Fruit fly (Drosophila melanogaster) whole organism, embryonic: ENCODE results near the gene spd-2.

Experiments used
- Awh ChIP-seq: fragments of 200-800 bp; sonication (Bioruptor generic); IDR thresholded peaks from 2 replicates; pipeline ENCODE4, ENCODE4 v1.3.6; 2022; ENCODE audit warnings: missing biosample characterization, missing genetic modification characterization
- Bteb2 ChIP-seq: fragments of 200-800 bp; sonication (Bioruptor generic); optimal IDR thresholded peaks from 2 replicates; lab custom pipeline; 2016; ENCODE audit warnings: missing biosample characterization, missing genetic modification characterization
- CG11695 ChIP-seq: fragments of 200-800 bp; sonication (Bioruptor generic); IDR thresholded peaks from 3 replicates; pipeline ENCODE4 v1.3.6; 2022; ENCODE audit warnings: missing biosample characterization, missing genetic modification characterization
- CG12104 ChIP-seq: fragments of 200-800 bp; sonication (Bioruptor generic); optimal IDR thresholded peaks from 3 replicates; lab custom pipeline; 2016; ENCODE audit warnings: missing biosample characterization, missing genetic modification characterization
- CG12155 ChIP-seq: fragments of 200-800 bp; sonication (Bioruptor generic); optimal IDR thresholded peaks from 3 replicates; lab custom pipeline; 2016; ENCODE audit warnings: missing biosample characterization, missing genetic modification characterization
- CG12391 ChIP-seq: fragments of 200-800 bp; sonication (Bioruptor generic); optimal IDR thresholded peaks from 3 replicates; lab custom pipeline; 2018; ENCODE audit warnings: missing biosample characterization, mild to moderate bottlenecking, missing genetic modification characterization, moderate library complexity
- CG14860 ChIP-seq: fragments of 200-800 bp; sonication (Bioruptor generic); IDR thresholded peaks from 3 replicates; pipeline ENCODE4 v1.3.6; 2022; ENCODE audit warnings: missing biosample characterization, missing genetic modification characterization; ENCODE audit not compliant: partially characterized antibody
- CG15514 ChIP-seq: fragments of 200-800 bp; sonication (Bioruptor generic); optimal IDR thresholded peaks from 3 replicates; lab custom pipeline; 2017; ENCODE audit warnings: missing biosample characterization, missing genetic modification characterization, mild to moderate bottlenecking, moderate library complexity, missing genetic modification reagents
- CG1603 ChIP-seq: fragments of 200-800 bp; sonication (Bioruptor generic); optimal IDR thresholded peaks from 2 replicates; lab custom pipeline; 2019; ENCODE audit warnings: missing biosample characterization, mild to moderate bottlenecking, missing genetic modification characterization, moderate library complexity
- CG17385 ChIP-seq: fragments of 200-800 bp; sonication (Bioruptor generic); optimal IDR thresholded peaks from 3 replicates; lab custom pipeline; 2018; ENCODE audit warnings: missing biosample characterization, mild to moderate bottlenecking, missing genetic modification characterization
- CG18764 ChIP-seq: fragments of 200-800 bp; sonication (Bioruptor generic); optimal IDR thresholded peaks from 3 replicates; lab custom pipeline; 2016; ENCODE audit warnings: missing biosample characterization, missing genetic modification characterization
- CG31365 ChIP-seq: fragments of 200-800 bp; sonication (Bioruptor generic); optimal IDR thresholded peaks from 2 replicates; lab custom pipeline; 2018; ENCODE audit warnings: missing biosample characterization, mild to moderate bottlenecking, missing genetic modification characterization
- CG31441 ChIP-seq: fragments of 200-800 bp; sonication (Bioruptor generic); IDR thresholded peaks from 2 replicates; pipeline ENCODE4 v1.3.6; 2022; ENCODE audit warnings: missing biosample characterization, missing genetic modification characterization
- CG32532 ChIP-seq: fragments of 200-800 bp; sonication (Bioruptor generic); IDR thresholded peaks from 2 replicates; pipeline ENCODE4 v1.3.6; 2022; ENCODE audit warnings: missing biosample characterization, missing genetic modification characterization
- CG4617 ChIP-seq: fragments of 200-800 bp; sonication (Bioruptor generic); optimal IDR thresholded peaks from 3 replicates; lab custom pipeline; 2016; ENCODE audit warnings: missing biosample characterization, missing genetic modification characterization, borderline replicate concordance
- CG7372 ChIP-seq: fragments of 200-800 bp; sonication (Bioruptor generic); IDR thresholded peaks from 2 replicates; pipeline ENCODE4 v1.3.6; 2022; ENCODE audit warnings: missing biosample characterization, missing genetic modification characterization
- CG7786 ChIP-seq: fragments of 200-800 bp; sonication (Bioruptor generic); optimal IDR thresholded peaks from 2 replicates; lab custom pipeline; 2016; ENCODE audit warnings: missing biosample characterization, missing genetic modification characterization
- CG8290 ChIP-seq, 3 experiments: fragments of 200-800 bp; sonication (Bioruptor generic); optimal IDR thresholded peaks; 2 replicates each; lab custom pipeline; 2016 to 2019; ENCODE audit warnings: missing biosample characterization in 3 of 3, missing genetic modification characterization in 3 of 3, mild to moderate bottlenecking in 2 of 3, moderate library complexity in 1 of 3
- CG9797 ChIP-seq: fragments of 200-800 bp; sonication (Bioruptor generic); optimal IDR thresholded peaks from 3 replicates; lab custom pipeline; 2018; ENCODE audit warnings: missing biosample characterization, mild to moderate bottlenecking, missing genetic modification characterization
- Camta ChIP-seq: fragments of 200-800 bp; sonication (Bioruptor generic); optimal IDR thresholded peaks from 2 replicates; lab custom pipeline; 2016; ENCODE audit warnings: missing biosample characterization, missing genetic modification characterization
- CkIIα-i1 ChIP-seq: fragments of 200-800 bp; sonication (Bioruptor generic); IDR thresholded peaks from 2 replicates; pipeline ENCODE4 v1.3.6; 2022; ENCODE audit warnings: missing biosample characterization, missing genetic modification characterization
- CoRest ChIP-seq: fragments of 200-800 bp; sonication (Bioruptor generic); optimal IDR thresholded peaks from 3 replicates; lab custom pipeline; 2018; ENCODE audit warnings: missing biosample characterization, mild to moderate bottlenecking, missing genetic modification characterization, moderate library complexity
- D19A ChIP-seq: fragments of 200-800 bp; optimal IDR thresholded peaks from 3 replicates; lab custom pipeline; 2019; ENCODE audit warnings: missing biosample characterization, mild to moderate bottlenecking, missing genetic modification characterization, moderate library complexity
- Dek ChIP-seq: fragments of 200-800 bp; sonication (Bioruptor generic); optimal IDR thresholded peaks from 3 replicates; lab custom pipeline; 2019; ENCODE audit warnings: missing biosample characterization, mild to moderate bottlenecking, missing genetic modification characterization, moderate library complexity
- Dp ChIP-seq: fragments of 200-800 bp; sonication (Bioruptor generic); optimal IDR thresholded peaks from 2 replicates; lab custom pipeline; 2018; ENCODE audit warnings: missing biosample characterization, mild to moderate bottlenecking, missing genetic modification characterization, moderate library complexity
- Ets97D ChIP-seq: fragments of 200-800 bp; sonication (Bioruptor generic); optimal IDR thresholded peaks from 3 replicates; lab custom pipeline; 2016; ENCODE audit warnings: missing biosample characterization, missing genetic modification characterization
- Fer2 ChIP-seq: fragments of 200-800 bp; sonication (Bioruptor generic); optimal IDR thresholded peaks from 2 replicates; lab custom pipeline; 2018; ENCODE audit warnings: missing biosample characterization, mild to moderate bottlenecking, missing genetic modification characterization, moderate library complexity
- HLH4C ChIP-seq: fragments of 200-800 bp; sonication (Bioruptor generic); IDR thresholded peaks from 3 replicates; pipeline ENCODE4 v1.3.6; 2022; ENCODE audit warnings: missing biosample characterization, missing genetic modification characterization; ENCODE audit not compliant: partially characterized antibody
- Hmr ChIP-seq: fragments of 200-800 bp; sonication (Bioruptor generic); optimal IDR thresholded peaks from 3 replicates; lab custom pipeline; 2017; ENCODE audit warnings: mild to moderate bottlenecking, missing biosample characterization, missing genetic modification reagents, missing genetic modification characterization
- Lim3 ChIP-seq: fragments of 200-800 bp; sonication (Bioruptor generic); IDR thresholded peaks from 2 replicates; pipeline ENCODE4 v1.3.6; 2022; ENCODE audit warnings: missing biosample characterization, missing genetic modification characterization
- Nf-YC ChIP-seq: fragments of 200-800 bp; optimal IDR thresholded peaks from 3 replicates; lab custom pipeline; 2019; ENCODE audit warnings: missing biosample characterization, mild to moderate bottlenecking, missing genetic modification characterization, moderate library complexity
- NfI ChIP-seq: fragments of 200-800 bp; sonication (Bioruptor generic); optimal IDR thresholded peaks from 3 replicates; lab custom pipeline; 2018; ENCODE audit warnings: missing biosample characterization, mild to moderate bottlenecking, missing genetic modification characterization, moderate library complexity
- Opbp ChIP-seq: fragments of 200-800 bp; sonication (Bioruptor generic); IDR thresholded peaks from 3 replicates; pipeline ENCODE4 v1.3.6; 2022; ENCODE audit warnings: missing biosample characterization, missing genetic modification characterization; ENCODE audit not compliant: partially characterized antibody
- Taf1 ChIP-seq: fragments of 200-800 bp; sonication (Bioruptor generic); IDR thresholded peaks from 2 replicates; pipeline ENCODE4 v1.3.6; 2022; ENCODE audit warnings: missing biosample characterization, missing genetic modification characterization
- cg ChIP-seq: fragments of 200-800 bp; sonication (Bioruptor generic); optimal IDR thresholded peaks from 3 replicates; lab custom pipeline; 2019; ENCODE audit warnings: missing biosample characterization, mild to moderate bottlenecking, missing genetic modification characterization, moderate library complexity
- fu2 ChIP-seq: fragments of 200-800 bp; sonication (Bioruptor generic); optimal IDR thresholded peaks from 2 replicates; lab custom pipeline; 2016; ENCODE audit warnings: missing biosample characterization, missing genetic modification characterization
- gro ChIP-seq: fragments of 200-800 bp; sonication (Bioruptor generic); optimal IDR thresholded peaks from 2 replicates; lab custom pipeline; 2016; ENCODE audit warnings: missing biosample characterization, missing genetic modification characterization
- gt ChIP-seq: fragments of 200-800 bp; sonication (Bioruptor generic); IDR thresholded peaks from 2 replicates; pipeline ENCODE4 v1.3.6; 2022; ENCODE audit warnings: missing biosample characterization, missing genetic modification characterization
- hbn ChIP-seq: fragments of 200-800 bp; sonication (Bioruptor generic); IDR thresholded peaks from 2 replicates; pipeline ENCODE4 v1.3.6; 2022; ENCODE audit warnings: missing biosample characterization, missing genetic modification characterization; ENCODE audit not compliant: partially characterized antibody
- her ChIP-seq: fragments of 200-800 bp; sonication (Bioruptor generic); optimal IDR thresholded peaks from 2 replicates; lab custom pipeline; 2016; ENCODE audit warnings: missing biosample characterization, missing genetic modification characterization
- ind ChIP-seq: fragments of 200-800 bp; sonication (Bioruptor generic); optimal IDR thresholded peaks from 3 replicates; lab custom pipeline; 2016; ENCODE audit warnings: missing biosample characterization, missing genetic modification characterization
- lbe ChIP-seq: fragments of 200-800 bp; sonication (Bioruptor generic); optimal IDR thresholded peaks from 2 replicates; lab custom pipeline; 2016; ENCODE audit warnings: missing biosample characterization, mild to moderate bottlenecking, missing genetic modification characterization
- mld ChIP-seq: fragments of 200-800 bp; sonication (Bioruptor generic); IDR thresholded peaks from 3 replicates; pipeline ENCODE4 v1.3.6; 2022; ENCODE audit warnings: missing biosample characterization, missing genetic modification characterization; ENCODE audit not compliant: partially characterized antibody
- nmo ChIP-seq: fragments of 200-800 bp; sonication (Bioruptor generic); optimal IDR thresholded peaks from 2 replicates; lab custom pipeline; 2018; ENCODE audit warnings: missing biosample characterization, mild to moderate bottlenecking, missing genetic modification characterization, moderate library complexity
- sd ChIP-seq: fragments of 200-800 bp; sonication (Bioruptor generic); optimal IDR thresholded peaks from 3 replicates; lab custom pipeline; 2018; ENCODE audit warnings: missing biosample characterization, mild to moderate bottlenecking, missing genetic modification characterization, moderate library complexity
- sens ChIP-seq: fragments of 200-800 bp; sonication (Bioruptor generic); peaks from one replicate; lab custom pipeline; 2016; ENCODE audit warnings: missing biosample characterization, missing genetic modification characterization
- unc-4 ChIP-seq: fragments of 200-800 bp; sonication (Bioruptor generic); IDR thresholded peaks from 2 replicates; pipeline ENCODE4 v1.3.6; 2022; ENCODE audit warnings: missing biosample characterization, missing genetic modification characterization; ENCODE audit not compliant: partially characterized antibody
- unpg ChIP-seq: fragments of 200-800 bp; sonication (Bioruptor generic); optimal IDR thresholded peaks from 3 replicates; lab custom pipeline; 2018; ENCODE audit warnings: missing biosample characterization, mild to moderate bottlenecking, missing genetic modification characterization, moderate library complexity

spd-2 gene

dm6 chr3L:16582678-16583315 lies 12.0 kb downstream of the spd-2 start, which contains the start of gene Rpn12:
TSS of gene Rpn12 (plus strand) at chr3L:16583028.
- peak; percentile 7 for TF ChIP-seq sd (tag; lab: Kevin White, UChicago)
- peak; percentile 27 for TF ChIP-seq lbe (GFP tag; lab: Kevin White, UChicago)
- TF ChIP-seq CG7372 (GFP tag; lab: Robert Waterston, UW) = 0 out of 2 replicates have a peak, but pooled peaks have one; percentile 20
- peak; percentile 53 for TF ChIP-seq CG4617 (GFP tag; lab: Kevin White, UChicago)
- 0 out of 2 replicates have a peak, but pooled peaks have one; percentile 29 for TF ChIP-seq CG31441 (GFP tag; lab: Robert Waterston, UW)
- TF ChIP-seq CG15514 = peak; percentile 53
- no peak for TF ChIP-seq Awh
- TF ChIP-seq CG17385 (GFP tag; lab: Kevin White, UChicago) = no peak
- TF ChIP-seq CG31365 (tag; lab: Kevin White, UChicago) = no peak
- peak; percentile 67 for TF ChIP-seq CG14860 (GFP tag; lab: Robert Waterston, UW)
- peak; percentile 52 for TF ChIP-seq nmo (GFP tag; lab: Kevin White, UChicago)
- peak; percentile 11 for TF ChIP-seq CG12104 (GFP tag; lab: Kevin White, UChicago)
- TF ChIP-seq CkIIα-i1 (GFP tag; lab: Robert Waterston, UW) = no peak
- TF ChIP-seq CG12391 (tag; lab: Kevin White, UChicago) = peak; percentile 57
- no peak for TF ChIP-seq CG7786 (GFP tag; lab: Kevin White, UChicago)
- peak; percentile 24 for TF ChIP-seq fu2 (GFP tag; lab: Kevin White, UChicago)
- peak; percentile 10 for TF ChIP-seq Camta (GFP tag; lab: Kevin White, UChicago)
- TF ChIP-seq unc-4 = peak; percentile 83
- peak; percentile 28 for TF ChIP-seq Dp
- peak; percentile 1 for TF ChIP-seq Ets97D (GFP tag; lab: Kevin White, UChicago)
- TF ChIP-seq CoRest (tag; lab: Kevin White, UChicago) = peak; percentile 47
- TF ChIP-seq CG8290 (GFP tag; optimal IDR thresholded peaks at IDR 0.05; lab: Kevin White, UChicago) = peak; percentile 28
- TF ChIP-seq CG8290 (tag; optimal IDR thresholded peaks at IDR 0.05; lab: Kevin White, UChicago) = peak in 1 of 2 experiments; percentile 52
- peak; percentile 7 for TF ChIP-seq Dek (tag; lab: Kevin White, UChicago)
- no peak for TF ChIP-seq cg (GFP tag; lab: Kevin White, UChicago)
- no peak for TF ChIP-seq CG18764 (GFP tag; lab: Kevin White, UChicago)
- peak; percentile 26; the same call in 1 of the 2 replicates for TF ChIP-seq CG32532 (GFP tag; lab: Robert Waterston, UW)
- TF ChIP-seq Hmr (GFP tag; lab: Kevin White, UChicago) = peak; percentile 8
- peak; percentile 22 for TF ChIP-seq CG12155
- TF ChIP-seq HLH4C = peak; percentile 89
- no peak for TF ChIP-seq CG11695 (GFP tag; lab: Robert Waterston, UW)
- peak; percentile 50 for TF ChIP-seq CG1603 (tag; lab: Kevin White, UChicago)
- peak; percentile 15 for TF ChIP-seq D19A (tag; lab: Kevin White, UChicago)
- peak; percentile 20 for TF ChIP-seq unpg (GFP tag; lab: Kevin White, UChicago)
- no peak for TF ChIP-seq Lim3 (GFP tag; lab: Robert Waterston, UW)
- TF ChIP-seq mld (GFP tag; lab: Robert Waterston, UW) = 0 out of 3 replicates have a peak, but pooled peaks have one; percentile 49
- peak; percentile 64 for TF ChIP-seq gro (GFP tag; lab: Kevin White, UChicago)
- TF ChIP-seq Opbp (GFP tag; lab: Robert Waterston, UW) = peak; percentile 78; the same call in 2 of the 3 replicates
- TF ChIP-seq Bteb2 (GFP tag; lab: Kevin White, UChicago) = peak; percentile 65
- peak; percentile 93 for TF ChIP-seq sens (GFP tag; lab: Kevin White, UChicago)
- TF ChIP-seq Nf-YC (tag; lab: Kevin White, UChicago) = peak; percentile 42
- TF ChIP-seq Taf1 = 0 out of 2 replicates have a peak, but pooled peaks have one; percentile 25
- TF ChIP-seq hbn = peak; percentile 82
- peak; percentile 37 for TF ChIP-seq ind (GFP tag; lab: Kevin White, UChicago)
- peak; percentile 35 for TF ChIP-seq her (GFP tag; lab: Kevin White, UChicago)
- peak; percentile 5 for TF ChIP-seq Fer2 (tag; lab: Kevin White, UChicago)
- peak; percentile 37 for TF ChIP-seq NfI
- no peak for TF ChIP-seq gt (GFP tag; lab: Robert Waterston, UW)
- TF ChIP-seq CG9797 (GFP tag; lab: Kevin White, UChicago) = no peak
